Worm (Caenorhabditis elegans): Measurements from ENCODE around the gene bcl-11.

DNA sequence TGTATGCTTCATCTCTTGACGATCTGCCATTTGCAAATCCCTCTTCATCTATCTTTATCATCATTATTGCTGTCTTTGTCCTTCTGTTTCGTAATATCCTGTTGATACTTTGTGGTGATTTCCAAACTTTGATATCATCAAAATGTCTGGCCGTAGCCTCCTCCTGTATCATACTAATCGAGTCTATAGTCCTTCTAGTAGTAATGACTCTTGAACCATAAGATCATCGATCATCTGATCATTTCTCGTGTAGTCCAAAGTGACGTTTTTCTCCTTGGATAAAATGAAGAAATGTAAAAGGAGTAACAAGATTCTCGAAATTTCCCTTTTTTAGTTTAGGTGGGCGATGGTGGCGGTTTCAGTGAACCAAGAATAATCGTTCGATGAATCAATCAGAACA is 36.5 kb upstream of the bcl-11 start:
- TF ChIP-seq ceh-9 (tag; optimal IDR thresholded peaks at IDR 0.05) (no peak), dmd-4 (tag; optimal IDR thresholded peaks at IDR 0.05; ENCODE audit: borderline replicate concordance) (no peak), pqm-1 (tag; optimal IDR thresholded peaks at IDR 0.05) (no peak), elt-2 (tag; optimal IDR thresholded peaks at IDR 0.05) (no peak), rnt-1 (tag; optimal IDR thresholded peaks at IDR 0.05) (no peak), mec-3 (tag; optimal IDR thresholded peaks at IDR 0.05; ENCODE audit: borderline replicate concordance) (no peak), hlh-15 (tag; optimal IDR thresholded peaks at IDR 0.05) (no peak), fkh-6 (tag; optimal IDR thresholded peaks at IDR 0.05) (no peak), pag-3 (tag; optimal IDR thresholded peaks at IDR 0.05; ENCODE audit: borderline replicate concordance) (no peak)
